Fruit fly (Drosophila melanogaster) ovary, adult (tissue): ENCODE results near the gene JIL-1.

Source experiments
- CG17801 ChIP-seq: fragments of 200-800 bp; optimal IDR thresholded peaks from 2 replicates; lab custom pipeline; 2019; ENCODE audit warnings: missing biosample characterization, mild to moderate bottlenecking, missing genetic modification characterization, moderate library complexity; ENCODE audit not compliant: partially characterized antibody

Gene JIL-1

dm6 chr3L:11094279-11094678 lies 1.3 kb upstream of the JIL-1 start:
- no peak for TF ChIP-seq CG17801 (GFP tag; lab: Kevin White, UChicago)

dm6 chr3L:11092610-11092961 lies 407 bp downstream of the JIL-1 start:
- TF ChIP-seq CG17801 (GFP tag; lab: Kevin White, UChicago), result no peak

dm6 chr3L:11091943-11092609 lies 917 bp downstream of the JIL-1 start:
- TF ChIP-seq CG17801 (GFP tag; lab: Kevin White, UChicago), result peak; percentile 56

- TF ChIP-seq CG17801 (GFP tag; lab: Kevin White, UChicago), result peak; percentile 51
These were observed 3.1 kb downstream of the JIL-1 start for dm6 chr3L:11089805-11090440.

dm6 chr3L:11085810-11086209 lies 7.2 kb downstream of the JIL-1 start:
- no peak for TF ChIP-seq CG17801 (GFP tag; lab: Kevin White, UChicago)

dm6 chr3L:11084557-11085231 lies 8.3 kb downstream of the JIL-1 start:
- peak; percentile 93 for TF ChIP-seq CG17801 (GFP tag; lab: Kevin White, UChicago)

dm6 chr3L:11083605-11084004 lies 9.4 kb downstream of the JIL-1 start:
- TF ChIP-seq CG17801 (GFP tag; lab: Kevin White, UChicago), result peak; percentile 34

- no peak for TF ChIP-seq CG17801 (GFP tag; lab: Kevin White, UChicago)
These were observed 18.7 kb downstream of the JIL-1 start, which contains the start of the genes Pfdn2 and Noc1 for dm6 chr3L:11074043-11074853. TSS of gene Pfdn2 (minus strand) at chr3L:11074388. TSS of gene Noc1 (plus strand) at chr3L:11074769.

- TF ChIP-seq CG17801 (GFP tag; lab: Kevin White, UChicago), result no peak
These were observed 21.9 kb downstream of the JIL-1 start for dm6 chr3L:11071057-11071456.

dm6 chr3L:11070372-11070854 lies 22.6 kb downstream of the JIL-1 start, which contains the start of gene Mocs1:
TSS of gene Mocs1 (plus strand) at chr3L:11070526.
- TF ChIP-seq CG17801 (GFP tag; lab: Kevin White, UChicago), result peak; percentile 48

dm6 chr3L:11069764-11070163 lies 23.2 kb downstream of the JIL-1 start, which contains the start of gene CG6310:
TSS of gene CG6310 (minus strand) at chr3L:11069864.
- no peak for TF ChIP-seq CG17801 (GFP tag; lab: Kevin White, UChicago)

- no peak for TF ChIP-seq CG17801 (GFP tag; lab: Kevin White, UChicago)
These were observed 27.1 kb downstream of the JIL-1 start for dm6 chr3L:11065850-11066249.

- TF ChIP-seq CG17801 (GFP tag; lab: Kevin White, UChicago), result peak; percentile 60
These were observed 28.3 kb downstream of the JIL-1 start, which contains the start of the genes CG32075, CG45101 and SuUR for dm6 chr3L:11064689-11065088. TSS of gene CG32075 (minus strand) at chr3L:11064941. TSS of gene CG45101 (plus strand) at chr3L:11064991. TSS of gene SuUR (plus strand) at chr3L:11064991.

dm6 chr3L:11062441-11062840 lies 30.6 kb downstream of the JIL-1 start, which contains the start of gene CG32069:
TSS of gene CG32069 (minus strand) at chr3L:11062614.
- TF ChIP-seq CG17801 (GFP tag; lab: Kevin White, UChicago), result no peak
